Worm (Caenorhabditis elegans) whole organism, L4/young adult: Measurements from ENCODE around the gene Y39A1A.27.

Source experiments
- W03F9.2 ChIP-seq: fragments of 150-350 bp; optimal IDR thresholded peaks from 2 replicates; lab custom pipeline; 2014; ENCODE audit warnings: missing biosample characterization, missing genetic modification characterization
- dao-5 ChIP-seq: sonication (generic microtip); optimal IDR thresholded peaks from 2 replicates; lab custom pipeline; 2016; ENCODE audit warnings: missing genotype, missing genetic modification characterization, moderate library complexity, missing compliant biosample characterization
- him-1 ChIP-seq: sonication (generic microtip); optimal IDR thresholded peaks from 2 replicates; lab custom pipeline; 2016; ENCODE audit warnings: missing genotype, missing genetic modification reagents, missing genetic modification characterization, missing compliant biosample characterization

DNA sequence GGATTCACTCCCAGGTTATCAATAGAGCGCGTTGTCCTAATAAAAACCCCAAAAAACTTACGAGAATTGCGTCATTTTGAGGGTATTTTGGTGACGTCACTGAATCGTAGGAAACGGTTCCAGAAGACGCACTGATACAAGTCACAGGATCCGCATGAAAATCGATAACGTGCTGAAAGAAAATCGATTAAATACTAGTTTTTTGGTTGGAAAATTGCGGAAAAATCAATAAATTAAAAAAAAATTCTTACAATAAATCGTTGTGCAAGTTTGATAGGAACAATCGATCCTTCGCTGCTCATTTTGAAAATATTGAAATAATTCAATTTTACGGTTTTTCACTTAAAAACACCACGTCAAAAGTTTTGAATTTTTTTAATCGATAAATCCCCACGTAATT, 35.5 kb upstream of the Y39A1A.27 start, which contains the start of gene Y39A1A.2:
- TF ChIP-seq dao-5 (tag; lab: Kevin White, UChicago) (no peak), him-1 (tag; lab: Kevin White, UChicago) (no peak), W03F9.2 (tag; lab: Kevin White, UChicago) (no peak)
